Fruit fly (Drosophila melanogaster) S2 (cell line): ENCODE results near the gene Pex7.

ENCODE experiments used
- CG8478 ChIP-seq: fragments of >200 bp; optimal IDR thresholded peaks from 2 replicates; lab custom pipeline; 2018
- CTCF ChIP-seq, 2 experiments: fragments of >200 bp; optimal IDR thresholded peaks; 2 replicates each; lab custom pipeline; 2018

dm6 chr3L:8675545-8676084, 28.7 kb downstream of the Pex7 start, which contains the start of gene hry:
- TF ChIP-seq CTCF (optimal IDR thresholded peaks at IDR 0.05; lab: Kevin White, UChicago) (no peak), CG8478 (no peak)
